Fruit fly (Drosophila melanogaster) whole organism, embryonic: ENCODE data around the gene Csk.
A peak's percentile ranks its signal among the peaks of the same experiment; 100 is the strongest.

Experiments used
- CG10147 ChIP-seq: fragments of 200-800 bp; sonication (Bioruptor generic); optimal IDR thresholded peaks from 2 replicates; lab custom pipeline; 2019; ENCODE audit warnings: missing biosample characterization, mild to moderate bottlenecking, missing genetic modification characterization, moderate library complexity
- CG12942 ChIP-seq: fragments of 200-800 bp; sonication (Bioruptor generic); optimal IDR thresholded peaks from 3 replicates; lab custom pipeline; 2016; ENCODE audit warnings: missing biosample characterization, missing genetic modification characterization
- CG13287 ChIP-seq: fragments of 200-800 bp; sonication (Bioruptor generic); IDR thresholded peaks from 2 replicates; pipeline ENCODE4 v1.3.6; 2022; ENCODE audit warnings: missing biosample characterization, missing genetic modification characterization; ENCODE audit not compliant: partially characterized antibody
- CG14667 ChIP-seq: fragments of 200-800 bp; sonication (Bioruptor generic); IDR thresholded peaks from 2 replicates; pipeline ENCODE4 v1.3.6; 2022; ENCODE audit warnings: missing biosample characterization, missing genetic modification characterization
- CG15269 ChIP-seq: fragments of 200-800 bp; sonication (Bioruptor generic); optimal IDR thresholded peaks from 2 replicates; lab custom pipeline; 2018; ENCODE audit warnings: missing biosample characterization, mild to moderate bottlenecking, missing genetic modification characterization, moderate library complexity
- CG15479 ChIP-seq: fragments of 200-800 bp; sonication (Bioruptor generic); optimal IDR thresholded peaks from 3 replicates; lab custom pipeline; 2019; ENCODE audit warnings: missing biosample characterization, mild to moderate bottlenecking, missing genetic modification characterization, moderate library complexity
- CG1647 ChIP-seq: fragments of 200-800 bp; sonication (Bioruptor generic); optimal IDR thresholded peaks from 3 replicates; lab custom pipeline; 2016; ENCODE audit warnings: missing biosample characterization, missing genetic modification characterization
- CG18599 ChIP-seq: fragments of 200-800 bp; sonication (Bioruptor generic); optimal IDR thresholded peaks from 3 replicates; lab custom pipeline; 2017; ENCODE audit warnings: missing biosample characterization, missing genetic modification characterization, mild to moderate bottlenecking, moderate library complexity, missing genetic modification reagents
- CG3065 ChIP-seq: fragments of 200-800 bp; sonication (Bioruptor generic); optimal IDR thresholded peaks from 2 replicates; lab custom pipeline; 2016; ENCODE audit warnings: missing biosample characterization, missing genetic modification characterization
- CG32532 ChIP-seq: fragments of 200-800 bp; sonication (Bioruptor generic); IDR thresholded peaks from 2 replicates; pipeline ENCODE4 v1.3.6; 2022; ENCODE audit warnings: missing biosample characterization, missing genetic modification characterization
- CG34224 ChIP-seq: fragments of 200-800 bp; sonication (Bioruptor generic); IDR thresholded peaks from 3 replicates; pipeline ENCODE4 v1.3.6; 2022; ENCODE audit warnings: missing biosample characterization, missing genetic modification characterization; ENCODE audit not compliant: partially characterized antibody
- CG4707 ChIP-seq: fragments of 200-800 bp; sonication (Bioruptor generic); optimal IDR thresholded peaks from 2 replicates; lab custom pipeline; 2018; ENCODE audit warnings: missing biosample characterization, mild to moderate bottlenecking, missing genetic modification characterization, moderate library complexity
- CG6683 ChIP-seq: fragments of 200-800 bp; sonication (Bioruptor generic); optimal IDR thresholded peaks from 2 replicates; lab custom pipeline; 2017; ENCODE audit warnings: missing biosample characterization, mild to moderate bottlenecking, missing genetic modification characterization, missing genetic modification reagents
- CG7372 ChIP-seq: fragments of 200-800 bp; sonication (Bioruptor generic); IDR thresholded peaks from 2 replicates; pipeline ENCODE4 v1.3.6; 2022; ENCODE audit warnings: missing biosample characterization, missing genetic modification characterization
- CG8388 ChIP-seq: fragments of 200-800 bp; sonication (Bioruptor generic); optimal IDR thresholded peaks from 2 replicates; lab custom pipeline; 2019; ENCODE audit warnings: missing biosample characterization, mild to moderate bottlenecking, missing genetic modification characterization, moderate library complexity
- CG8765 ChIP-seq: fragments of 200-800 bp; sonication (Bioruptor generic); IDR thresholded peaks from 2 replicates; pipeline ENCODE4 v1.3.6; 2022; ENCODE audit warnings: missing biosample characterization, missing genetic modification characterization
- CG9932 ChIP-seq: fragments of 200-800 bp; sonication (Bioruptor generic); IDR thresholded peaks from 2 replicates; pipeline ENCODE4 v1.3.6; 2022; ENCODE audit warnings: missing biosample characterization, missing genetic modification characterization
- Chrac-16 ChIP-seq: fragments of 200-800 bp; sonication (Bioruptor generic); optimal IDR thresholded peaks from 3 replicates; lab custom pipeline; 2016; ENCODE audit warnings: missing biosample characterization, missing genetic modification characterization
- CrebB ChIP-seq: fragments of 200-800 bp; sonication (Bioruptor generic); optimal IDR thresholded peaks from 3 replicates; lab custom pipeline; 2018; ENCODE audit warnings: missing biosample characterization, mild to moderate bottlenecking, missing genetic modification characterization
- Dip2 ChIP-seq: fragments of 200-800 bp; sonication (Bioruptor generic); IDR thresholded peaks from 2 replicates; pipeline ENCODE4 v1.3.6; 2022; ENCODE audit warnings: missing biosample characterization, missing genetic modification characterization
- Doc2 ChIP-seq: fragments of 200-800 bp; sonication (Bioruptor generic); IDR thresholded peaks from 2 replicates; pipeline ENCODE4 v1.3.6; 2022; ENCODE audit warnings: missing biosample characterization, missing genetic modification characterization
- Fer1 ChIP-seq: fragments of 200-800 bp; sonication (Bioruptor generic); optimal IDR thresholded peaks from 2 replicates; lab custom pipeline; 2017; ENCODE audit warnings: missing biosample characterization, mild to moderate bottlenecking, missing genetic modification characterization
- HLH4C ChIP-seq: fragments of 200-800 bp; sonication (Bioruptor generic); IDR thresholded peaks from 3 replicates; pipeline ENCODE4 v1.3.6; 2022; ENCODE audit warnings: missing biosample characterization, missing genetic modification characterization; ENCODE audit not compliant: partially characterized antibody
- HmgZ ChIP-seq: fragments of 200-800 bp; sonication (Bioruptor generic); optimal IDR thresholded peaks from 2 replicates; lab custom pipeline; 2018; ENCODE audit warnings: missing biosample characterization, mild to moderate bottlenecking, missing genetic modification characterization
- Hmr ChIP-seq: fragments of 200-800 bp; sonication (Bioruptor generic); optimal IDR thresholded peaks from 3 replicates; lab custom pipeline; 2017; ENCODE audit warnings: mild to moderate bottlenecking, missing biosample characterization, missing genetic modification reagents, missing genetic modification characterization
- Hr78 ChIP-seq, 2 experiments: fragments of 200-800 bp in 1 of 2; fragments of >200 bp in 1 of 2; sonication (Bioruptor generic) in 1 of 2; optimal IDR thresholded peaks; 2 replicates each; lab custom pipeline; 2017 to 2019; ENCODE audit warnings: missing biosample characterization in 2 of 2, missing genetic modification characterization in 2 of 2, mild to moderate bottlenecking in 1 of 2, moderate library complexity in 1 of 2
- Max ChIP-seq: fragments of 200-800 bp; sonication (Bioruptor generic); optimal IDR thresholded peaks from 2 replicates; lab custom pipeline; 2016; ENCODE audit warnings: missing biosample characterization, mild to moderate bottlenecking, missing genetic modification characterization
- Med ChIP-seq: fragments of 200-800 bp; sonication (Bioruptor generic); peaks from one replicate; lab custom pipeline; 2016; ENCODE audit warnings: missing biosample characterization, missing genetic modification characterization, mild to moderate bottlenecking, inconsistent platforms, moderate library complexity
- Pdp1 ChIP-seq, 2 experiments: fragments of 200-800 bp; sonication (Bioruptor generic); optimal IDR thresholded peaks; 3 replicates each; lab custom pipeline; 2016; ENCODE audit warnings: missing biosample characterization in 2 of 2, missing genetic modification characterization in 2 of 2, mild to moderate bottlenecking in 1 of 2, moderate library complexity in 1 of 2
- Sin3A ChIP-seq: fragments of >200 bp; optimal IDR thresholded peaks from 2 replicates; lab custom pipeline; 2018
- Sox102F ChIP-seq: fragments of 200-800 bp; sonication (Bioruptor generic); optimal IDR thresholded peaks from 2 replicates; lab custom pipeline; 2018; ENCODE audit warnings: missing biosample characterization, mild to moderate bottlenecking, missing genetic modification characterization, moderate library complexity
- Trl ChIP-seq, 3 experiments: fragments of >200 bp in 2 of 3; fragments of 200-800 bp in 1 of 3; sonication (Bioruptor generic) in 1 of 3; optimal IDR thresholded peaks; 2 replicates in 1 of 3; 3 replicates in 2 of 3; lab custom pipeline; 2016 to 2017; ENCODE audit warnings: missing biosample characterization in 1 of 3, missing genetic modification characterization in 1 of 3
- YL-1 ChIP-seq: fragments of 200-800 bp; sonication (Bioruptor generic); optimal IDR thresholded peaks from 3 replicates; lab custom pipeline; 2017; ENCODE audit warnings: missing biosample characterization, mild to moderate bottlenecking, missing genetic modification characterization
- ab ChIP-seq: fragments of 200-800 bp; sonication (Bioruptor generic); optimal IDR thresholded peaks from 2 replicates; lab custom pipeline; 2016; ENCODE audit warnings: missing biosample characterization, missing genetic modification characterization
- ap ChIP-seq: fragments of 200-800 bp; sonication (Bioruptor generic); IDR thresholded peaks from 2 replicates; pipeline ENCODE4 v1.3.6; 2022; ENCODE audit warnings: missing biosample characterization, missing genetic modification characterization
- bsh ChIP-seq, 2 experiments: fragments of 200-800 bp; sonication (Bioruptor generic); optimal IDR thresholded peaks; 2 replicates each; lab custom pipeline; 2017 to 2018; ENCODE audit warnings: mild to moderate bottlenecking in 2 of 2, missing biosample characterization in 2 of 2, missing genetic modification characterization in 2 of 2, moderate library complexity in 1 of 2
- chm ChIP-seq: fragments of 200-800 bp; sonication (Bioruptor generic); IDR thresholded peaks from 2 replicates; pipeline ENCODE4 v1.3.6; 2022; ENCODE audit warnings: missing biosample characterization, missing genetic modification characterization
- crol ChIP-seq: fragments of 200-800 bp; sonication (Bioruptor generic); IDR thresholded peaks from 2 replicates; pipeline ENCODE4 v1.3.6; 2022; ENCODE audit warnings: missing biosample characterization, missing genetic modification characterization
- hkb ChIP-seq, 2 experiments: fragments of 200-800 bp in 1 of 2; fragments of >200 bp in 1 of 2; sonication (Bioruptor generic) in 1 of 2; IDR thresholded peaks in 1 of 2; optimal IDR thresholded peaks in 1 of 2; 2 replicates each; pipeline versions ENCODE4 v1.3.6 to Lab custom; 2017 to 2022; ENCODE audit warnings: missing biosample characterization in 1 of 2, missing genetic modification characterization in 1 of 2
- kah ChIP-seq: fragments of 200-800 bp; sonication (Bioruptor generic); optimal IDR thresholded peaks from 2 replicates; lab custom pipeline; 2018; ENCODE audit warnings: missing biosample characterization, mild to moderate bottlenecking, missing genetic modification characterization
- ken ChIP-seq: fragments of 200-800 bp; sonication (Bioruptor generic); IDR thresholded peaks from 3 replicates; pipeline ENCODE4 v1.3.6; 2022; ENCODE audit warnings: missing biosample characterization, missing genetic modification characterization
- nau ChIP-seq: fragments of 200-800 bp; sonication (Bioruptor generic); optimal IDR thresholded peaks from 3 replicates; lab custom pipeline; 2017; ENCODE audit warnings: missing biosample characterization, mild to moderate bottlenecking, missing genetic modification characterization, missing genetic modification reagents
- row ChIP-seq: fragments of 200-800 bp; sonication (Bioruptor generic); IDR thresholded peaks from 3 replicates; pipeline ENCODE4 v1.3.6; 2022; ENCODE audit warnings: missing biosample characterization, missing genetic modification characterization
- slbo ChIP-seq: fragments of 200-800 bp; sonication (Bioruptor generic); IDR thresholded peaks from 2 replicates; pipeline ENCODE4 v1.3.6; 2022; ENCODE audit warnings: missing biosample characterization, missing genetic modification characterization
- sr ChIP-seq: fragments of 200-800 bp; sonication (Bioruptor generic); IDR thresholded peaks from 3 replicates; pipeline ENCODE4 v1.3.6; 2022; ENCODE audit warnings: missing biosample characterization, missing genetic modification characterization
- tap ChIP-seq: fragments of 200-800 bp; optimal IDR thresholded peaks from 3 replicates; lab custom pipeline; 2019; ENCODE audit warnings: missing biosample characterization, mild to moderate bottlenecking, missing genetic modification characterization, moderate library complexity

Gene Csk

dm6 chr3R:11648356-11649355 lies 1.9 kb downstream of the Csk start (continued):
- TF ChIP-seq tap: no peak
- TF ChIP-seq HLH4C (GFP tag; lab: Robert Waterston, UW): no peak
- TF ChIP-seq ab (GFP tag; lab: Kevin White, UChicago): no peak
- TF ChIP-seq Pdp1 (GFP tag; optimal IDR thresholded peaks at IDR 0.05; lab: Kevin White, UChicago): peak in 1 of 2 experiments; percentile 25
- no peak for TF ChIP-seq CG6683 (GFP tag; lab: Kevin White, UChicago)
- no peak for TF ChIP-seq CG8765 (GFP tag; lab: Robert Waterston, UW)
- TF ChIP-seq slbo (GFP tag; lab: Robert Waterston, UW): 0 out of 2 replicates have a peak, but pooled peaks have one; percentile 31
- no peak for TF ChIP-seq Sox102F (GFP tag; lab: Kevin White, UChicago)
- TF ChIP-seq CG4707 (GFP tag; lab: Kevin White, UChicago): no peak
- no peak for TF ChIP-seq hkb (optimal IDR thresholded peaks at IDR 0.05; lab: Kevin White, UChicago)
- peak; percentile 20; the same call in 1 of the 2 replicates for TF ChIP-seq hkb (GFP tag; IDR thresholded peaks at IDR 0.05; lab: Robert Waterston, UW)
- TF ChIP-seq row: 0 out of 3 replicates have a peak, but pooled peaks have one; percentile 6
- TF ChIP-seq CG32532: no peak
- TF ChIP-seq HmgZ (tag; lab: Kevin White, UChicago): no peak
- no peak for TF ChIP-seq ken
- no peak for TF ChIP-seq CG3065 (GFP tag; lab: Kevin White, UChicago)
- no peak for TF ChIP-seq CG15269 (tag; lab: Kevin White, UChicago)
- TF ChIP-seq Fer1 (GFP tag; lab: Kevin White, UChicago): peak; percentile 33
- TF ChIP-seq Hr78 (GFP tag; optimal IDR thresholded peaks at IDR 0.05; lab: Kevin White, UChicago): peak in 1 of 2 experiments; percentile 48
- no peak for TF ChIP-seq bsh (GFP tag; optimal IDR thresholded peaks at IDR 0.05; lab: Kevin White, UChicago)
- no peak for TF ChIP-seq Dip2
- no peak for TF ChIP-seq Doc2
- peak; percentile 59 for TF ChIP-seq CG15479 (GFP tag; lab: Kevin White, UChicago)
- TF ChIP-seq CG18599: no peak
- TF ChIP-seq Chrac-16 (GFP tag; lab: Kevin White, UChicago): no peak
- TF ChIP-seq CG13287 (GFP tag; lab: Robert Waterston, UW): 0 out of 2 replicates have a peak, but pooled peaks have one; percentile 11
- peak; percentile 21 for TF ChIP-seq Hmr
- peak; percentile 14; the same call in 1 of the 3 replicates for TF ChIP-seq CG34224
- TF ChIP-seq CG9932: 0 out of 2 replicates have a peak, but pooled peaks have one; percentile 22
- TF ChIP-seq CG10147 (GFP tag; lab: Kevin White, UChicago): no peak
- TF ChIP-seq Med (GFP tag; lab: Kevin White, UChicago): peak; percentile 78
- TF ChIP-seq kah (GFP tag; lab: Kevin White, UChicago): no peak
- TF ChIP-seq CG7372 (GFP tag; lab: Robert Waterston, UW): no peak
- 0 out of 2 replicates have a peak, but pooled peaks have one; percentile 37 for TF ChIP-seq chm (GFP tag; lab: Robert Waterston, UW)
- TF ChIP-seq Trl (optimal IDR thresholded peaks at IDR 0.05; lab: Kevin White, UChicago): peak; percentile 37 to 83
- TF ChIP-seq Trl (GFP tag; optimal IDR thresholded peaks at IDR 0.05; lab: Kevin White, UChicago): no peak
- no peak for TF ChIP-seq YL-1 (GFP tag; lab: Kevin White, UChicago)
- TF ChIP-seq CrebB (tag; lab: Kevin White, UChicago): peak; percentile 25
- peak; percentile 35 for TF ChIP-seq CG8388 (GFP tag; lab: Kevin White, UChicago)
- peak; percentile 94 for TF ChIP-seq crol (GFP tag; lab: Robert Waterston, UW)
- peak; percentile 88 for TF ChIP-seq sr (GFP tag; lab: Robert Waterston, UW)
- no peak for TF ChIP-seq ap (GFP tag; lab: Robert Waterston, UW)
- TF ChIP-seq CG12942: no peak
- no peak for TF ChIP-seq nau (GFP tag; lab: Kevin White, UChicago)
- no peak for TF ChIP-seq Sin3A (lab: Kevin White, UChicago)
- no peak for TF ChIP-seq CG1647 (GFP tag; lab: Kevin White, UChicago)
- TF ChIP-seq Max: no peak
- TF ChIP-seq CG14667: no peak
